Worm (Caenorhabditis elegans) whole organism, L2 larva: ENCODE data around the gene srd-4.

Source experiments
- C34F6.9 ChIP-seq: fragments of 150-350 bp; optimal IDR thresholded peaks from 2 replicates; lab custom pipeline; 2014; ENCODE audit warnings: missing biosample characterization, missing genetic modification characterization
- ZK546.5 ChIP-seq: sonication (generic microtip); optimal IDR thresholded peaks from 2 replicates; lab custom pipeline; 2017; ENCODE audit warnings: missing biosample characterization, missing genetic modification characterization
- aly-2 ChIP-seq: fragments of 150-350 bp; optimal IDR thresholded peaks from 2 replicates; lab custom pipeline; 2014; ENCODE audit warnings: missing biosample characterization, missing genetic modification characterization
- ama-1 ChIP-seq: fragments of 150-350 bp; optimal IDR thresholded peaks from 2 replicates; lab custom pipeline; 2018; ENCODE audit warnings: inconsistent platforms
- ceh-82 ChIP-seq: fragments of 150-350 bp; optimal IDR thresholded peaks from 2 replicates; lab custom pipeline; 2014; ENCODE audit warnings: missing biosample characterization, missing genetic modification characterization
- egl-27 ChIP-seq: sonication (generic microtip); optimal IDR thresholded peaks from 3 replicates; lab custom pipeline; 2017; ENCODE audit warnings: missing biosample characterization, missing genetic modification reagents, missing genetic modification characterization
- fos-1 ChIP-seq: fragments of 150-350 bp; optimal IDR thresholded peaks from 2 replicates; lab custom pipeline; 2014; ENCODE audit warnings: missing biosample characterization, missing genetic modification characterization
- lsy-2 ChIP-seq, 2 experiments: fragments of 150-350 bp in 1 of 2; sonication (generic microtip) in 1 of 2; optimal IDR thresholded peaks; 2 replicates each; lab custom pipeline; 2014 to 2017; ENCODE audit warnings: missing biosample characterization in 2 of 2, missing genetic modification characterization in 2 of 2
- nhr-23 ChIP-seq: fragments of 150-350 bp; optimal IDR thresholded peaks from 2 replicates; lab custom pipeline; 2014; ENCODE audit warnings: missing biosample characterization, missing genetic modification reagents, missing genetic modification characterization
- nhr-237 ChIP-seq: fragments of 150-350 bp; optimal IDR thresholded peaks from 2 replicates; lab custom pipeline; 2014; ENCODE audit warnings: missing biosample characterization, missing genetic modification characterization
- nhr-77 ChIP-seq: fragments of 150-350 bp; optimal IDR thresholded peaks from 2 replicates; lab custom pipeline; 2014; ENCODE audit warnings: missing biosample characterization, missing genetic modification characterization
- skn-1 ChIP-seq: sonication (generic microtip); optimal IDR thresholded peaks from 2 replicates; lab custom pipeline; 2017; ENCODE audit warnings: missing biosample characterization, missing genetic modification characterization

- no peak for TF ChIP-seq nhr-237 (tag; lab: Kevin White, UChicago)
- TF ChIP-seq ama-1 (lab: Kevin White, UChicago): no peak
- no peak for TF ChIP-seq C34F6.9 (tag; lab: Kevin White, UChicago)
- no peak for TF ChIP-seq ZK546.5
- no peak for TF ChIP-seq lsy-2 (tag; optimal IDR thresholded peaks at IDR 0.05; lab: Kevin White, UChicago)
- no peak for TF ChIP-seq skn-1 (tag; lab: Kevin White, UChicago)
- no peak for TF ChIP-seq nhr-77 (tag; lab: Kevin White, UChicago)
- no peak for TF ChIP-seq fos-1 (tag; lab: Kevin White, UChicago)
- TF ChIP-seq ceh-82 (tag; lab: Kevin White, UChicago): no peak
- TF ChIP-seq nhr-23 (tag; lab: Kevin White, UChicago): no peak
- no peak for TF ChIP-seq egl-27 (tag; lab: Kevin White, UChicago)
- no peak for TF ChIP-seq aly-2 (tag; lab: Kevin White, UChicago)
These were observed 11.9 kb downstream of the srd-4 start for ce11 chrV:12196659-12197058.
